Worm (Caenorhabditis elegans): ENCODE results near the gene C13A2.6.
A peak's percentile ranks its signal among the peaks of the same experiment; 100 is the strongest.

Gene C13A2.6

ce11 chrV:7269399-7269798, at the start of gene C13A2.6:
Gene C13A2.6, plus strand, starts transcription at chrV:7269699.
- no peak for TF ChIP-seq hnd-1 (tag; optimal IDR thresholded peaks at IDR 0.05)
- TF ChIP-seq hmbx-1 (tag; optimal IDR thresholded peaks at IDR 0.05) = no peak
- TF ChIP-seq tra-4 (tag; optimal IDR thresholded peaks at IDR 0.05) = no peak
- TF ChIP-seq tbx-37 (GFP tag; conservative IDR thresholded peaks at IDR 0.05) = no peak
- TF ChIP-seq ama-1 (optimal IDR thresholded peaks at IDR 0.05) = no peak
- TF ChIP-seq hmg-4 (GFP tag; optimal IDR thresholded peaks at IDR 0.05) = no peak
- TF ChIP-seq aly-1 (tag; optimal IDR thresholded peaks at IDR 0.05) = no peak
- TF ChIP-seq flt-1 (GFP tag; IDR thresholded peaks at IDR 0.05) = no peak
- TF ChIP-seq ets-7 (tag; optimal IDR thresholded peaks at IDR 0.05) = no peak
- TF ChIP-seq pes-1 (GFP tag; IDR thresholded peaks at IDR 0.05) = no peak
- no peak for TF ChIP-seq sea-1 (GFP tag; conservative IDR thresholded peaks at IDR 0.05)
- no peak for TF ChIP-seq ceh-13 (GFP tag; optimal IDR thresholded peaks at IDR 0.05)
- TF ChIP-seq scrt-1 (GFP tag; IDR thresholded peaks at IDR 0.05) = no peak
- TF ChIP-seq ceh-36 (tag; optimal IDR thresholded peaks at IDR 0.05) = no peak
- no peak for TF ChIP-seq F13C5.2 (tag; optimal IDR thresholded peaks at IDR 0.05)
- no peak for TF ChIP-seq tbx-11 (GFP tag; IDR thresholded peaks at IDR 0.05)

ce11 chrV:7220973-7221519, 48.5 kb upstream of the C13A2.6 start, which contains the start of the genes C13F10.8, C13F10.6 and kxd-1:
Gene C13F10.8, minus strand, starts transcription at chrV:7221023.
Gene C13F10.6, minus strand, starts transcription at chrV:7221039.
Gene kxd-1, plus strand, starts transcription at chrV:7221469.
- TF ChIP-seq ceh-13 (GFP tag; optimal IDR thresholded peaks at IDR 0.05) (no peak), hmg-4 (GFP tag; optimal IDR thresholded peaks at IDR 0.05) (peak; percentile 4)

- TF ChIP-seq sea-1 (GFP tag; conservative IDR thresholded peaks at IDR 0.05) (no peak), B0310.2 (tag; optimal IDR thresholded peaks at IDR 0.05) (no peak), pes-1 (GFP tag; IDR thresholded peaks at IDR 0.05) (no peak), hmg-4 (GFP tag; optimal IDR thresholded peaks at IDR 0.05) (no peak), ets-7 (tag; optimal IDR thresholded peaks at IDR 0.05) (no peak), tbx-37 (GFP tag; conservative IDR thresholded peaks at IDR 0.05) (no peak), tra-4 (tag; optimal IDR thresholded peaks at IDR 0.05) (no peak), hnd-1 (tag; optimal IDR thresholded peaks at IDR 0.05) (no peak), scrt-1 (GFP tag; IDR thresholded peaks at IDR 0.05) (no peak), F13C5.2 (tag; optimal IDR thresholded peaks at IDR 0.05) (no peak), ceh-13 (GFP tag; optimal IDR thresholded peaks at IDR 0.05) (no peak), ama-1 (optimal IDR thresholded peaks at IDR 0.05) (no peak), ceh-36 (tag; optimal IDR thresholded peaks at IDR 0.05) (no peak), tbx-11 (GFP tag; IDR thresholded peaks at IDR 0.05) (no peak), flt-1 (GFP tag; IDR thresholded peaks at IDR 0.05) (no peak), aly-1 (tag; optimal IDR thresholded peaks at IDR 0.05) (no peak)
Measured at ce11 chrV:7223152-7223551, 46.3 kb upstream of the C13A2.6 start, which contains the start of gene C13F10.7. Gene C13F10.7, minus strand, starts transcription at chrV:7223252.

DNA sequence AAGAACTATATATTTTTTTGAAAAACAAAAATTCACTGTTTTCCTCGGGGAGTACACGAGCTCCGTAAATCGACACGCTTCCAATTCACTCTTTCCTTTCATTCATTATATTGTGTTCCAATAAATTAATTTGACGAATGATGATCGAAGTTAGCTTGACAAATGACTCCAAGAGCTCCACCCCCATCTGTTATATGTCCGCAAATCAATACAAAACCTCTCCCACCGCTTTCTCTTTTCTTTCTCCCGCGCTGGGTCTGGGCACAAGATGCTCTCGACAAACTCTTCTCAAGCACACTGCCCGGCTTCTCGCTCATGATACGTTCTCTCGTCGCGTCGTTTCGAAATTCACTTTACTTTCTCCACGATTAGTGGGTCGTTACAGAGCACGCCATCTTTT, 45.6 kb upstream of the C13A2.6 start, which contains the start of gene C13F10.1:
TSS of gene C13F10.1 (plus strand) at position 138 of the 400 bp plus-strand sequence.
- TF ChIP-seq hmg-4 (GFP tag; optimal IDR thresholded peaks at IDR 0.05) = no peak
- no peak for TF ChIP-seq pes-1 (GFP tag; IDR thresholded peaks at IDR 0.05)
- TF ChIP-seq aly-1 (tag; optimal IDR thresholded peaks at IDR 0.05) = no peak
- TF ChIP-seq ama-1 (optimal IDR thresholded peaks at IDR 0.05) = no peak
- no peak for TF ChIP-seq ceh-36 (tag; optimal IDR thresholded peaks at IDR 0.05)
- no peak for TF ChIP-seq F13C5.2 (tag; optimal IDR thresholded peaks at IDR 0.05)
- no peak for TF ChIP-seq tra-4 (tag; optimal IDR thresholded peaks at IDR 0.05)
- no peak for TF ChIP-seq B0310.2 (tag; optimal IDR thresholded peaks at IDR 0.05)
- no peak for TF ChIP-seq sea-1 (GFP tag; conservative IDR thresholded peaks at IDR 0.05)
- TF ChIP-seq hnd-1 (tag; optimal IDR thresholded peaks at IDR 0.05) = no peak
- TF ChIP-seq ets-7 (tag; optimal IDR thresholded peaks at IDR 0.05) = no peak

ce11 chrV:7224353-7224752, 45.1 kb upstream of the C13A2.6 start:
- no peak for TF ChIP-seq ceh-36 (tag; optimal IDR thresholded peaks at IDR 0.05)
- no peak for TF ChIP-seq flt-1 (GFP tag; IDR thresholded peaks at IDR 0.05)
- no peak for TF ChIP-seq ets-7 (tag; optimal IDR thresholded peaks at IDR 0.05)
- TF ChIP-seq pes-1 (GFP tag; IDR thresholded peaks at IDR 0.05) = no peak
- TF ChIP-seq scrt-1 (GFP tag; IDR thresholded peaks at IDR 0.05) = no peak
- no peak for TF ChIP-seq hmg-4 (GFP tag; optimal IDR thresholded peaks at IDR 0.05)
- no peak for TF ChIP-seq tra-4 (tag; optimal IDR thresholded peaks at IDR 0.05)
- no peak for TF ChIP-seq ceh-13 (GFP tag; optimal IDR thresholded peaks at IDR 0.05)
- no peak for TF ChIP-seq tbx-11 (GFP tag; IDR thresholded peaks at IDR 0.05)
- no peak for TF ChIP-seq B0310.2 (tag; optimal IDR thresholded peaks at IDR 0.05)
- TF ChIP-seq F13C5.2 (tag; optimal IDR thresholded peaks at IDR 0.05) = no peak
- TF ChIP-seq sea-1 (GFP tag; conservative IDR thresholded peaks at IDR 0.05) = no peak
- TF ChIP-seq ama-1 (optimal IDR thresholded peaks at IDR 0.05) = no peak
- no peak for TF ChIP-seq tbx-37 (GFP tag; conservative IDR thresholded peaks at IDR 0.05)

- TF ChIP-seq hmbx-1 (tag; optimal IDR thresholded peaks at IDR 0.05) (no peak), ceh-13 (GFP tag; optimal IDR thresholded peaks at IDR 0.05) (no peak), aly-1 (tag; optimal IDR thresholded peaks at IDR 0.05) (no peak), hnd-1 (tag; optimal IDR thresholded peaks at IDR 0.05) (no peak), pes-1 (GFP tag; IDR thresholded peaks at IDR 0.05) (no peak), tbx-37 (GFP tag; conservative IDR thresholded peaks at IDR 0.05) (no peak), F13C5.2 (tag; optimal IDR thresholded peaks at IDR 0.05) (no peak), tra-4 (tag; optimal IDR thresholded peaks at IDR 0.05) (no peak), hmg-4 (GFP tag; optimal IDR thresholded peaks at IDR 0.05) (no peak), ceh-36 (tag; optimal IDR thresholded peaks at IDR 0.05) (no peak), flt-1 (GFP tag; IDR thresholded peaks at IDR 0.05) (no peak)
Measured at ce11 chrV:7224947-7225346, 44.6 kb upstream of the C13A2.6 start, which contains the start of gene fkb-3. Gene fkb-3, plus strand, starts transcription at chrV:7225223.

ce11 chrV:7225894-7226293, 43.6 kb upstream of the C13A2.6 start:
- peak; percentile 75 for TF ChIP-seq ama-1 (optimal IDR thresholded peaks at IDR 0.05)
- TF ChIP-seq ets-7 (tag; optimal IDR thresholded peaks at IDR 0.05) = no peak
- TF ChIP-seq tbx-11 (GFP tag; IDR thresholded peaks at IDR 0.05) = no peak
- TF ChIP-seq sea-1 (GFP tag; conservative IDR thresholded peaks at IDR 0.05) = no peak
- TF ChIP-seq tbx-37 (GFP tag; conservative IDR thresholded peaks at IDR 0.05) = no peak
- TF ChIP-seq pes-1 (GFP tag; IDR thresholded peaks at IDR 0.05) = no peak
- TF ChIP-seq hnd-1 (tag; optimal IDR thresholded peaks at IDR 0.05) = no peak
